In the genomic region with DNA sequence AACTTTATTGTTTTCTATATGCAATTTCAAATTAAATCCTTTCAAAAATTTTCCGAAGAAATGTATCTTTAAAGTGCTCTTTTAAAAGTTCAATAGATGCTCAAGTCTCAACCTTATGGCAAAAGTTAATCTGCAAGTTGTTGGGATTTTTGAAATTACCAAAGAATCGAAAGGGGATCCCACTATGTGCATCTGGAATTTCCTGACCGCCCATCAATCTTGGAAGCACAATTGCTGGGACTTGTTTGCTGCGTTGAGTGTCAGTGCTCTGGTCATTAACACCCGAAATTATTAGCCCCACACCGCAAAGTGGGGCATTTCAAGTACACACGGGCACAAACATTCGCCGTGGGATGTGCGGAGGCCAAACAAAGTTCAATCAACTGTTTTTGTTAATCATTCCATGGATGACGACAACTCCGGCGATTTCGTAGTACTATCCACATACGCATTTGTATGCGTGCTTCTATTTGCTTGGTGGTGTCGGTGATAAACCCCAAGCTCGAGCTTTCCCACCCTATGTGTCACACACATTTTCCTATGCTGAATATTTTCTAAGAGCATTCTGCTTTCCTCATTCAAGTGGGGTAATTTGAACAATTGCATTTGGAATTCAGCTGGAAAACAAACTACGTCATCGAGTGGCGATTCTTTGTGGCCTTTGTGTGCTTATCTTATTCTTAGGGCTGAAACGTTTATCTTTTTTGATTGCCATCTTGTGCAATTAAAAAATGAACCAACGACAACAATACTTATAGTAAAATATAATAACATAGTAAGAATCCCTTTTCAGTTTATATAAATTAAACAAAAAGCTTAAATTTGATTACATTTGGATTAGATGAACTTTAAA, we compare ENCODE assay signal across 1 fruit fly cellular context.
TF ChIP-seq lines count a peak whose summit lies in the region.

No protein-coding gene starts in this region.

TF ChIP-seq in whole organism, embryonic, 481 proteins besides CTCF, POLR2A, EP300 and RAD21 (continued from another document):
- TF ChIP-seq chinmo (GFP tag; IDR thresholded peaks at IDR 0.05; lab: Robert Waterston, UW; ENCODE audit: partially characterized antibody) (0 out of 4 replicates have a peak, but pooled peaks have one; percentile 76), abd-A (tag; optimal IDR thresholded peaks at IDR 0.05; lab: Kevin White, UChicago) (peak; percentile 41), CG7745 (tag; optimal IDR thresholded peaks at IDR 0.05; lab: Kevin White, UChicago) (no peak), Dfd (GFP tag; optimal IDR thresholded peaks at IDR 0.05; lab: Kevin White, UChicago) (no peak), Hr78 (GFP tag; optimal IDR thresholded peaks at IDR 0.05; lab: Kevin White, UChicago) (peak in 1 of 2 experiments; percentile 21), pfk (GFP tag; optimal IDR thresholded peaks at IDR 0.05; lab: Kevin White, UChicago) (peak; percentile 9), cwo (GFP tag; optimal IDR thresholded peaks at IDR 0.05; lab: Kevin White, UChicago) (peak; percentile 4), Myb (GFP tag; optimal IDR thresholded peaks at IDR 0.05; lab: Kevin White, UChicago) (no peak), Doc2 (GFP tag; IDR thresholded peaks at IDR 0.05; lab: Robert Waterston, UW) (no peak), Fer1 (GFP tag; optimal IDR thresholded peaks at IDR 0.05; lab: Kevin White, UChicago) (peak; percentile 7), sug (tag; optimal IDR thresholded peaks at IDR 0.05; lab: Kevin White, UChicago) (peak; percentile 59), tx (GFP tag; optimal IDR thresholded peaks at IDR 0.05; lab: Kevin White, UChicago) (no peak), CG6813 (GFP tag; optimal IDR thresholded peaks at IDR 0.05; lab: Kevin White, UChicago) (no peak), B-H2 (GFP tag; optimal IDR thresholded peaks at IDR 0.05; lab: Kevin White, UChicago) (peak; percentile 10), CG8478 (optimal IDR thresholded peaks at IDR 0.05; lab: Kevin White, UChicago) (no peak), Kr (GFP tag; optimal IDR thresholded peaks at IDR 0.05; lab: Kevin White, UChicago) (no peak), dysf (GFP tag; IDR thresholded peaks at IDR 0.05; lab: Robert Waterston, UW) (no peak; the same call in 2 of the 3 replicates), CG16779 (GFP tag; IDR thresholded peaks at IDR 0.05; lab: Robert Waterston, UW) (0 out of 2 replicates have a peak, but pooled peaks have one; percentile 54), Nf-YB (GFP tag; optimal IDR thresholded peaks at IDR 0.05; lab: Kevin White, UChicago) (no peak), wek (GFP tag; optimal IDR thresholded peaks at IDR 0.05; lab: Kevin White, UChicago) (peak; percentile 25), Med (GFP tag; lab: Kevin White, UChicago) (peak; percentile 79), nau (GFP tag; optimal IDR thresholded peaks at IDR 0.05; lab: Kevin White, UChicago) (no peak), CG32532 (GFP tag; IDR thresholded peaks at IDR 0.05; lab: Robert Waterston, UW) (peak; percentile 36; the same call in 1 of the 2 replicates), ftz-f1 (GFP tag; optimal IDR thresholded peaks at IDR 0.05; lab: Kevin White, UChicago) (peak; percentile 77), CG7987 (GFP tag; optimal IDR thresholded peaks at IDR 0.05; lab: Kevin White, UChicago) (peak; percentile 51), sens (GFP tag; lab: Kevin White, UChicago) (peak; percentile 58), nerfin-1 (tag; optimal IDR thresholded peaks at IDR 0.05; lab: Kevin White, UChicago) (peak; percentile 21), CG14441 (GFP tag; IDR thresholded peaks at IDR 0.05; lab: Robert Waterston, UW) (peak; percentile 40; the same call in 1 of the 2 replicates), mirr (GFP tag; optimal IDR thresholded peaks at IDR 0.05; lab: Kevin White, UChicago) (peak; percentile 53), CG10979 (tag; optimal IDR thresholded peaks at IDR 0.05; lab: Kevin White, UChicago) (no peak), sd (tag; optimal IDR thresholded peaks at IDR 0.05; lab: Kevin White, UChicago) (peak; percentile 58), bbx (GFP tag; IDR thresholded peaks at IDR 0.05; lab: Robert Waterston, UW; ENCODE audit: partially characterized antibody) (0 out of 2 replicates have a peak, but pooled peaks have one; percentile 20), CG2199 (GFP tag; IDR thresholded peaks at IDR 0.05; lab: Robert Waterston, UW) (peak; percentile 49; the same call in 1 of the 3 replicates), ci (GFP tag; IDR thresholded peaks at IDR 0.05; lab: Robert Waterston, UW) (peak; percentile 49; the same call in 1 of the 3 replicates), CG12071 (GFP tag; optimal IDR thresholded peaks at IDR 0.05; lab: Kevin White, UChicago) (peak; percentile 24), CG12769 (tag; optimal IDR thresholded peaks at IDR 0.05; lab: Kevin White, UChicago) (peak; percentile 32), dati (GFP tag; IDR thresholded peaks at IDR 0.05; lab: Robert Waterston, UW) (no peak), Atf6 (GFP tag; IDR thresholded peaks at IDR 0.05; lab: Robert Waterston, UW) (peak; percentile 37; the same call in 1 of the 2 replicates), HLHmδ (GFP tag; optimal IDR thresholded peaks at IDR 0.05; lab: Kevin White, UChicago) (peak; percentile 9), CG11456 (GFP tag; IDR thresholded peaks at IDR 0.05; lab: Robert Waterston, UW) (no peak), E2f2 (GFP tag; IDR thresholded peaks at IDR 0.05; lab: Robert Waterston, UW) (0 out of 2 replicates have a peak, but pooled peaks have one; percentile 8), exex (tag; optimal IDR thresholded peaks at IDR 0.05; lab: Kevin White, UChicago) (peak; percentile 39), CG6791 (GFP tag; IDR thresholded peaks at IDR 0.05; lab: Robert Waterston, UW; ENCODE audit: partially characterized antibody) (no peak), CG13894 (tag; optimal IDR thresholded peaks at IDR 0.05; lab: Kevin White, UChicago) (peak; percentile 56), ro (GFP tag; IDR thresholded peaks at IDR 0.05; lab: Robert Waterston, UW) (no peak), CG12219 (GFP tag; optimal IDR thresholded peaks at IDR 0.05; lab: Kevin White, UChicago) (no peak), ac (GFP tag; optimal IDR thresholded peaks at IDR 0.05; lab: Kevin White, UChicago) (no peak), kay (GFP tag; optimal IDR thresholded peaks at IDR 0.05; lab: Kevin White, UChicago) (peak; percentile 16), Rfx (GFP tag; IDR thresholded peaks at IDR 0.05; lab: Robert Waterston, UW) (peak; percentile 25; the same call in 1 of the 2 replicates), CG15011 (GFP tag; optimal IDR thresholded peaks at IDR 0.05; lab: Kevin White, UChicago) (no peak), CG10543 (GFP tag; optimal IDR thresholded peaks at IDR 0.05; lab: Kevin White, UChicago) (peak; percentile 43)
TF ChIP-seq in whole organism, embryonic: peak in this region for 39.
